Worm (Caenorhabditis elegans) whole organism, L1 larva: Measurements from ENCODE around the gene R11D1.1.

Experiments
- C34B4.2 ChIP-seq: sonication (generic microtip); optimal IDR thresholded peaks from 2 replicates; lab custom pipeline; 2017; ENCODE audit warnings: mild to moderate bottlenecking, missing genetic modification characterization, missing compliant biosample characterization
- aha-1 ChIP-seq: fragments of 150-350 bp; optimal IDR thresholded peaks from 2 replicates; lab custom pipeline; 2014; ENCODE audit warnings: missing biosample characterization, missing genetic modification characterization
- alr-1 ChIP-seq: fragments of 200-800 bp; sonication (Bioruptor generic); optimal IDR thresholded peaks from 2 replicates; lab custom pipeline; 2018; ENCODE audit warnings: borderline replicate concordance, mild to moderate bottlenecking, missing genetic modification characterization, missing compliant biosample characterization
- blmp-1 ChIP-seq: fragments of 150-350 bp; optimal IDR thresholded peaks from 2 replicates; lab custom pipeline; 2014; ENCODE audit warnings: missing biosample characterization, missing genetic modification characterization
- ceh-82 ChIP-seq, 3 experiments: fragments of 150-350 bp in 1 of 3; sonication (generic microtip) in 2 of 3; optimal IDR thresholded peaks; 2 replicates each; lab custom pipeline; 2014 to 2017; ENCODE audit warnings: missing biosample characterization in 3 of 3, missing genetic modification characterization in 3 of 3
- ceh-88 ChIP-seq: fragments of 200-800 bp; sonication (Bioruptor generic); IDR thresholded peaks from 2 replicates; pipeline ENCODE4 v1.3.6; 2022; ENCODE audit warnings: missing genetic modification characterization, missing compliant biosample characterization
- dsc-1 ChIP-seq: sonication (generic microtip); optimal IDR thresholded peaks from 2 replicates; lab custom pipeline; 2016; ENCODE audit warnings: mild to moderate bottlenecking, missing genetic modification characterization, missing compliant biosample characterization
- efl-3 ChIP-seq: fragments of 200-800 bp; sonication (Bioruptor generic); optimal IDR thresholded peaks from 2 replicates; lab custom pipeline; 2018; ENCODE audit warnings: mild to moderate bottlenecking, missing genetic modification characterization, missing compliant biosample characterization
- egl-13 ChIP-seq: sonication (generic microtip); optimal IDR thresholded peaks from 2 replicates; lab custom pipeline; 2016; ENCODE audit warnings: missing genotype, missing genetic modification reagents, missing genetic modification characterization, missing compliant biosample characterization
- egl-27 ChIP-seq, 2 experiments: fragments of 150-350 bp in 1 of 2; sonication (generic microtip); optimal IDR thresholded peaks; 3 replicates each; lab custom pipeline; 2017 to 2018; ENCODE audit warnings: missing biosample characterization in 2 of 2, missing genetic modification characterization in 2 of 2, missing genetic modification reagents in 2 of 2
- elt-2 ChIP-seq: sonication (generic microtip); optimal IDR thresholded peaks from 2 replicates; lab custom pipeline; 2016; ENCODE audit warnings: missing genetic modification characterization, mild to moderate bottlenecking, inconsistent platforms, missing compliant biosample characterization, missing genetic modification reagents
- ets-5 ChIP-seq: fragments of 200-800 bp; sonication (Bioruptor generic); IDR thresholded peaks from 2 replicates; pipeline ENCODE4 v1.3.6; 2022; ENCODE audit warnings: missing genetic modification characterization, missing compliant biosample characterization
- fkh-10 ChIP-seq: sonication (generic microtip); optimal IDR thresholded peaks from 2 replicates; lab custom pipeline; 2017; ENCODE audit warnings: missing biosample characterization, missing genetic modification reagents, missing genetic modification characterization
- grh-1 ChIP-seq: fragments of 200-800 bp; sonication (Bioruptor generic); IDR thresholded peaks from 2 replicates; pipeline ENCODE4 v1.3.6; 2022; ENCODE audit warnings: missing genetic modification reagents, missing genetic modification characterization, missing compliant biosample characterization
- hlh-4 ChIP-seq: sonication (generic microtip); optimal IDR thresholded peaks from 2 replicates; lab custom pipeline; 2016; ENCODE audit warnings: mild to moderate bottlenecking, missing genetic modification characterization, missing compliant biosample characterization
- irx-1 ChIP-seq: sonication (generic microtip); optimal IDR thresholded peaks from 2 replicates; lab custom pipeline; 2016; ENCODE audit warnings: missing genetic modification characterization, missing compliant biosample characterization
- lin-13 ChIP-seq: fragments of 150-350 bp; optimal IDR thresholded peaks from 2 replicates; lab custom pipeline; 2014; ENCODE audit warnings: missing biosample characterization, missing genetic modification reagents, missing genetic modification characterization
- lin-15B ChIP-seq: fragments of 150-350 bp; sonication (generic microtip); optimal IDR thresholded peaks from 3 replicates; lab custom pipeline; 2014; ENCODE audit warnings: missing biosample characterization, missing genetic modification characterization
- lin-35 ChIP-seq, 2 experiments: fragments of 150-350 bp; optimal IDR thresholded peaks; 2 replicates each; lab custom pipeline; 2014; ENCODE audit warnings: missing biosample characterization in 2 of 2, missing genetic modification characterization in 2 of 2, missing genetic modification reagents in 2 of 2
- lin-39 ChIP-seq: fragments of 150-350 bp; optimal IDR thresholded peaks from 2 replicates; lab custom pipeline; 2014; ENCODE audit warnings: missing biosample characterization, missing genetic modification reagents, missing genetic modification characterization
- lsy-2 ChIP-seq, 2 experiments: fragments of 150-350 bp; optimal IDR thresholded peaks; 2 replicates each; lab custom pipeline; 2014; ENCODE audit warnings: missing biosample characterization in 2 of 2, missing genetic modification characterization in 2 of 2
- mdl-1 ChIP-seq, 2 experiments: fragments of 150-350 bp; optimal IDR thresholded peaks; 2 replicates each; lab custom pipeline; 2014 to 2017; ENCODE audit warnings: missing biosample characterization in 2 of 2, missing genetic modification characterization in 2 of 2, inconsistent platforms in 1 of 2
- nhr-11 ChIP-seq: fragments of 150-350 bp; optimal IDR thresholded peaks from 2 replicates; lab custom pipeline; 2014; ENCODE audit warnings: missing biosample characterization, missing genetic modification characterization
- nhr-12 ChIP-seq: sonication (generic microtip); optimal IDR thresholded peaks from 2 replicates; lab custom pipeline; 2017; ENCODE audit warnings: missing biosample characterization, missing genetic modification characterization
- nhr-237 ChIP-seq: fragments of 150-350 bp; optimal IDR thresholded peaks from 2 replicates; lab custom pipeline; 2014; ENCODE audit warnings: missing biosample characterization, missing genetic modification characterization
- nhr-28 ChIP-seq: fragments of 150-350 bp; optimal IDR thresholded peaks from 2 replicates; lab custom pipeline; 2014; ENCODE audit warnings: missing biosample characterization, missing genetic modification characterization
- nhr-47 ChIP-seq: sonication (generic microtip); optimal IDR thresholded peaks from 2 replicates; lab custom pipeline; 2016; ENCODE audit warnings: mild to moderate bottlenecking, missing genetic modification characterization, moderate library complexity, missing compliant biosample characterization
- nhr-76 ChIP-seq: sonication (generic microtip); optimal IDR thresholded peaks from 2 replicates; lab custom pipeline; 2017; ENCODE audit warnings: missing biosample characterization, missing genetic modification characterization
- nhr-84 ChIP-seq: sonication (generic microtip); optimal IDR thresholded peaks from 2 replicates; lab custom pipeline; 2017; ENCODE audit warnings: missing biosample characterization, missing genetic modification characterization
- nhr-85 ChIP-seq: sonication (generic microtip); peaks from one replicate; lab custom pipeline; 2016; ENCODE audit warnings: missing genetic modification characterization, inconsistent platforms, missing compliant biosample characterization
- nhr-90 ChIP-seq: sonication (generic microtip); optimal IDR thresholded peaks from 2 replicates; lab custom pipeline; 2016; ENCODE audit warnings: mild to moderate bottlenecking, missing genetic modification characterization, missing compliant biosample characterization; ENCODE audit not compliant: poor library complexity
- rnt-1 ChIP-seq: sonication (generic microtip); optimal IDR thresholded peaks from 2 replicates; lab custom pipeline; 2016; ENCODE audit warnings: mild to moderate bottlenecking, missing genetic modification characterization, moderate library complexity, missing compliant biosample characterization
- sox-4 ChIP-seq: sonication (generic microtip); optimal IDR thresholded peaks from 2 replicates; lab custom pipeline; 2016; ENCODE audit warnings: missing genetic modification characterization, missing compliant biosample characterization
- swsn-7 ChIP-seq: sonication (generic microtip); optimal IDR thresholded peaks from 2 replicates; lab custom pipeline; 2016; ENCODE audit warnings: missing genetic modification characterization, missing compliant biosample characterization
- tbx-2 ChIP-seq: sonication (generic microtip); optimal IDR thresholded peaks from 2 replicates; lab custom pipeline; 2016; ENCODE audit warnings: missing genetic modification characterization, missing compliant biosample characterization
- unc-130 ChIP-seq: fragments of 150-350 bp; optimal IDR thresholded peaks from 2 replicates; lab custom pipeline; 2017; ENCODE audit warnings: missing biosample characterization, missing genetic modification characterization, inconsistent platforms
- unc-62 ChIP-seq: fragments of 150-350 bp; optimal IDR thresholded peaks from 2 replicates; lab custom pipeline; 2014; ENCODE audit warnings: missing biosample characterization, missing genetic modification reagents, missing genetic modification characterization
- unc-86 ChIP-seq: sonication (generic microtip); optimal IDR thresholded peaks from 2 replicates; lab custom pipeline; 2016; ENCODE audit warnings: missing genetic modification characterization, missing compliant biosample characterization
- vab-15 ChIP-seq: sonication (generic microtip); optimal IDR thresholded peaks from 2 replicates; lab custom pipeline; 2017; ENCODE audit warnings: missing genotype, mild to moderate bottlenecking, missing genetic modification characterization, missing compliant biosample characterization
- xbp-1 ChIP-seq: sonication (generic microtip); optimal IDR thresholded peaks from 2 replicates; lab custom pipeline; 2016; ENCODE audit warnings: missing genetic modification characterization, missing compliant biosample characterization
- zip-4 ChIP-seq: fragments of 200-800 bp; sonication (Bioruptor generic); optimal IDR thresholded peaks from 2 replicates; lab custom pipeline; 2018; ENCODE audit warnings: mild to moderate bottlenecking, missing genetic modification characterization, moderate library complexity, missing compliant biosample characterization
- ztf-4 ChIP-seq: fragments of 150-350 bp; optimal IDR thresholded peaks from 2 replicates; lab custom pipeline; 2014; ENCODE audit warnings: missing biosample characterization, missing genetic modification characterization

The R11D1.1 gene

ce11 chrV:12718622-12719021 lies 14.4 kb downstream of the R11D1.1 start, which contains the start of gene str-181:
Gene str-181, minus strand, starts transcription at chrV:12718722.
- TF ChIP-seq nhr-76: no peak
- TF ChIP-seq nhr-84 (tag; lab: Kevin White, UChicago): no peak
- no peak for TF ChIP-seq aha-1 (tag; lab: Kevin White, UChicago)
- no peak for TF ChIP-seq ceh-88 (GFP tag; lab: Robert Waterston, UW)
- TF ChIP-seq fkh-10: no peak
- TF ChIP-seq unc-130 (tag; lab: Kevin White, UChicago): no peak
- no peak for TF ChIP-seq egl-13 (tag; lab: Kevin White, UChicago)
- TF ChIP-seq nhr-12 (tag; lab: Kevin White, UChicago): no peak
- no peak for TF ChIP-seq lsy-2 (tag; optimal IDR thresholded peaks at IDR 0.05; lab: Kevin White, UChicago)
- TF ChIP-seq unc-62 (GFP tag; lab: Kevin White, UChicago): no peak
- no peak for TF ChIP-seq efl-3 (GFP tag; lab: Kevin White, UChicago)
- TF ChIP-seq ceh-82 (tag; optimal IDR thresholded peaks at IDR 0.05; lab: Kevin White, UChicago): no peak
- no peak for TF ChIP-seq irx-1 (tag; lab: Kevin White, UChicago)
- TF ChIP-seq nhr-11 (tag; lab: Kevin White, UChicago): no peak
- no peak for TF ChIP-seq unc-86

- no peak for TF ChIP-seq ceh-82 (tag; optimal IDR thresholded peaks at IDR 0.05; lab: Kevin White, UChicago)
- peak; percentile 68 for TF ChIP-seq hlh-4 (tag; lab: Kevin White, UChicago)
Measured at ce11 chrV:12719713-12720112, 15.5 kb downstream of the R11D1.1 start, which contains the start of gene R11D1.7. Gene R11D1.7, plus strand, starts transcription at chrV:12720013.

DNA sequence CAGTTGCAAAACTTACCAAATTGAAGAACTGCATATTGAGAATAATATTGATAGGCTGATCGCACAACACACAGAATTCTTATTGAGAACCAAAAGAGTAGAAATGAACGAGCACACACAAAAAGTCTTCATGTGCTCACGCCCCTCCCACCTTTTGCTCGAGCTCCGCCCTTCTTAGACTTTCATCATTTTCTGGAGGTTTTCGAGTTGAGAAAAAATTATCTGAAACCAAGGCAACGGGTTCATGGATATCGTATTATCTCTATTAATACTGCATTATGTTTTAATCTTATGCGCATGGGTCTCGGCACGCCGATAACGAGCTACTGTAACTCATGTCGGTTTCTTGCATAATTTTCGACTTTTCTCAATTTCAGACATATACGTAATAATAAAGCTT lies 21.7 kb downstream of the R11D1.1 start, which contains the start of gene R11D1.12:
TSS of gene R11D1.12 (minus strand) at position 101 of the 400 bp plus-strand sequence.
- no peak for TF ChIP-seq nhr-85
- no peak for TF ChIP-seq unc-86
- TF ChIP-seq alr-1 (tag; lab: Kevin White, UChicago): no peak
- TF ChIP-seq swsn-7 (tag; lab: Kevin White, UChicago): no peak
- TF ChIP-seq sox-4 (tag; lab: Kevin White, UChicago): no peak
- TF ChIP-seq egl-27 (tag; optimal IDR thresholded peaks at IDR 0.05; lab: Kevin White, UChicago): no peak

DNA sequence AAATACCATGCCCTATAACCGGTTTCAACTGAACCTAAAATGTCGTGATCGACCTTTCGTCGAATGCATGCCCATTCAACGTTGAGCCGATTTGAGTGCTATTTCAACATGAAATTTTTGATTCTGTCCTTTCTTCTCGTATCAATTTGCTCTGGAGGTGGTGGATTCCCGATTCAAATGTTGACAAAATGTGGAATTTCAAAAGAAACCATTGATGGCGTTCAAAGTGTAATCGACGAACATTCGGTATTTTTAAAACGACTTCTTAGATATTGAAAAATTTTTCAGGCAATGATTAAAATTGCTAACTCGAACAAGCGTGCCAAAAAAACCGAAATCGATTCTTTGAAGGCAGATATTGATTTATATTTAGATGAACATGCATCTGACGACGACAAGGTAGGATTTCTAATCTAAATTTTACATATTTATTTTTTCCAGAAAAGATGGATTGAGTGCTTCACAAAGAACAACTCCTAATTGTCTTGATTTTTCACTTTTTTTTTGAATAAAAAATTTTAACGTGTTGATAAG lies 23.0 kb downstream of the R11D1.1 start, which contains the start of gene R11D1.13:
TSS of gene R11D1.13 (plus strand) at position 51 of the 534 bp plus-strand sequence.
- TF ChIP-seq vab-15 (tag; lab: Kevin White, UChicago) (no peak), mdl-1 (tag; optimal IDR thresholded peaks at IDR 0.05; lab: Kevin White, UChicago) (no peak), unc-130 (tag; lab: Kevin White, UChicago) (no peak), lin-13 (GFP tag; lab: Kevin White, UChicago) (no peak), nhr-28 (no peak), sox-4 (tag; lab: Kevin White, UChicago) (no peak), ceh-88 (GFP tag; lab: Robert Waterston, UW) (no peak), egl-27 (tag; optimal IDR thresholded peaks at IDR 0.05; lab: Kevin White, UChicago) (no peak), ets-5 (GFP tag; lab: Robert Waterston, UW) (no peak), nhr-47 (no peak), dsc-1 (tag; lab: Kevin White, UChicago) (no peak), ztf-4 (tag; lab: Kevin White, UChicago) (no peak)

- TF ChIP-seq blmp-1 (peak; percentile 83), nhr-90 (tag; lab: Kevin White, UChicago) (peak; percentile 82), elt-2 (tag; lab: Kevin White, UChicago) (peak; percentile 33), zip-4 (peak; percentile 1), tbx-2 (tag; lab: Kevin White, UChicago) (peak; percentile 83), ztf-4 (tag; lab: Kevin White, UChicago) (peak; percentile 25), fkh-10 (peak; percentile 42), nhr-28 (no peak), sox-4 (tag; lab: Kevin White, UChicago) (peak; percentile 21), lin-15B (tag; lab: Kevin White, UChicago) (peak; percentile 98), lin-35 (GFP tag; optimal IDR thresholded peaks at IDR 0.05; lab: Kevin White, UChicago) (peak; percentile 85 to 92), lin-39 (tag; lab: Kevin White, UChicago) (peak; percentile 78), nhr-84 (tag; lab: Kevin White, UChicago) (no peak), nhr-237 (tag; lab: Kevin White, UChicago) (peak; percentile 65), rnt-1 (peak; percentile 84), xbp-1 (peak; percentile 89), nhr-11 (tag; lab: Kevin White, UChicago) (no peak), C34B4.2 (tag; lab: Kevin White, UChicago) (no peak), nhr-76 (no peak), unc-86 (peak; percentile 72), grh-1 (peak; percentile 72), nhr-12 (tag; lab: Kevin White, UChicago) (no peak)
Measured at ce11 chrV:12728062-12728665, 24.0 kb downstream of the R11D1.1 start, which contains the start of the genes rpl-28 and mrpl-49. Gene rpl-28, minus strand, starts transcription at chrV:12728112. Gene mrpl-49, plus strand, starts transcription at chrV:12728631.
